Worm (Caenorhabditis elegans) whole organism, L1 larva: ENCODE results near the gene Y59H11AM.1.

Experiments used
- C16A3.4 ChIP-seq: fragments of 150-350 bp; optimal IDR thresholded peaks from 2 replicates; lab custom pipeline; 2014; ENCODE audit warnings: missing biosample characterization, missing genetic modification characterization
- C34B4.2 ChIP-seq: sonication (generic microtip); optimal IDR thresholded peaks from 2 replicates; lab custom pipeline; 2017; ENCODE audit warnings: mild to moderate bottlenecking, missing genetic modification characterization, missing compliant biosample characterization
- F16B12.6 ChIP-seq: fragments of 150-350 bp; optimal IDR thresholded peaks from 2 replicates; lab custom pipeline; 2014; ENCODE audit warnings: missing biosample characterization, missing genetic modification characterization
- Y116A8C.19 ChIP-seq: sonication (generic microtip); optimal IDR thresholded peaks from 2 replicates; lab custom pipeline; 2016; ENCODE audit warnings: missing compliant biosample characterization, missing genetic modification characterization, borderline replicate concordance
- aha-1 ChIP-seq: fragments of 150-350 bp; optimal IDR thresholded peaks from 2 replicates; lab custom pipeline; 2014; ENCODE audit warnings: missing biosample characterization, missing genetic modification characterization
- alr-1 ChIP-seq: fragments of 200-800 bp; sonication (Bioruptor generic); optimal IDR thresholded peaks from 2 replicates; lab custom pipeline; 2018; ENCODE audit warnings: borderline replicate concordance, mild to moderate bottlenecking, missing genetic modification characterization, missing compliant biosample characterization
- ama-1 ChIP-seq: fragments of 150-350 bp; optimal IDR thresholded peaks from 2 replicates; lab custom pipeline; 2014
- ceh-8 ChIP-seq: fragments of 200-800 bp; sonication (Bioruptor generic); optimal IDR thresholded peaks from 2 replicates; lab custom pipeline; 2018; ENCODE audit warnings: mild to moderate bottlenecking, missing genetic modification characterization, moderate library complexity, missing compliant biosample characterization
- ceh-88 ChIP-seq: fragments of 200-800 bp; sonication (Bioruptor generic); IDR thresholded peaks from 2 replicates; pipeline ENCODE4 v1.3.6; 2022; ENCODE audit warnings: missing genetic modification characterization, missing compliant biosample characterization
- ceh-90 ChIP-seq: sonication (generic microtip); optimal IDR thresholded peaks from 2 replicates; lab custom pipeline; 2016; ENCODE audit warnings: missing genetic modification characterization, missing compliant biosample characterization
- dpl-1 ChIP-seq, 3 experiments: fragments of 150-350 bp in 2 of 3; sonication (generic microtip) in 1 of 3; optimal IDR thresholded peaks; 2 replicates each; lab custom pipeline; 2014 to 2017; ENCODE audit warnings: missing biosample characterization in 3 of 3, missing genetic modification characterization in 3 of 3, missing genetic modification reagents in 3 of 3
- efl-1 ChIP-seq, 4 experiments: fragments of 150-350 bp; optimal IDR thresholded peaks in 3 of 4; peaks in 1 of 4; 1 replicate in 1 of 4; 2 replicates in 3 of 4; lab custom pipeline; 2014; ENCODE audit warnings: missing biosample characterization in 2 of 4, missing genetic modification characterization in 2 of 4, missing genetic modification reagents in 2 of 4
- efl-3 ChIP-seq: fragments of 200-800 bp; sonication (Bioruptor generic); optimal IDR thresholded peaks from 2 replicates; lab custom pipeline; 2018; ENCODE audit warnings: mild to moderate bottlenecking, missing genetic modification characterization, missing compliant biosample characterization
- elt-2 ChIP-seq: sonication (generic microtip); optimal IDR thresholded peaks from 2 replicates; lab custom pipeline; 2016; ENCODE audit warnings: missing genetic modification characterization, mild to moderate bottlenecking, inconsistent platforms, missing compliant biosample characterization, missing genetic modification reagents
- elt-3 ChIP-seq, 6 experiments: fragments of 150-350 bp in 1 of 6; sonication (generic microtip); optimal IDR thresholded peaks; 2 replicates each; lab custom pipeline; 2017 to 2018; ENCODE audit warnings: missing biosample characterization in 6 of 6, missing genetic modification characterization in 6 of 6, inconsistent platforms in 1 of 6
- fkh-8 ChIP-seq: sonication (generic microtip); optimal IDR thresholded peaks from 2 replicates; lab custom pipeline; 2016; ENCODE audit warnings: mild to moderate bottlenecking, missing genetic modification characterization, missing compliant biosample characterization
- fos-1 ChIP-seq: fragments of 150-350 bp; optimal IDR thresholded peaks from 2 replicates; lab custom pipeline; 2014; ENCODE audit warnings: missing biosample characterization, missing genetic modification characterization
- grh-1 ChIP-seq: fragments of 200-800 bp; sonication (Bioruptor generic); IDR thresholded peaks from 2 replicates; pipeline ENCODE4 v1.3.6; 2022; ENCODE audit warnings: missing genetic modification reagents, missing genetic modification characterization, missing compliant biosample characterization
- hlh-17 ChIP-seq: fragments of 200-800 bp; sonication (Bioruptor generic); optimal IDR thresholded peaks from 2 replicates; lab custom pipeline; 2018; ENCODE audit warnings: missing genetic modification characterization, mild to moderate bottlenecking, missing compliant biosample characterization, moderate library complexity, borderline replicate concordance
- irx-1 ChIP-seq: sonication (generic microtip); optimal IDR thresholded peaks from 2 replicates; lab custom pipeline; 2016; ENCODE audit warnings: missing genetic modification characterization, missing compliant biosample characterization
- jun-1 ChIP-seq: fragments of 150-350 bp; optimal IDR thresholded peaks from 2 replicates; lab custom pipeline; 2014; ENCODE audit warnings: missing biosample characterization, missing genetic modification reagents, missing genetic modification characterization
- lin-14 ChIP-seq: fragments of 200-800 bp; sonication (Bioruptor generic); optimal IDR thresholded peaks from 2 replicates; lab custom pipeline; 2018; ENCODE audit warnings: mild to moderate bottlenecking, missing genetic modification characterization, moderate library complexity, missing compliant biosample characterization
- lin-35 ChIP-seq, 2 experiments: fragments of 150-350 bp; optimal IDR thresholded peaks; 2 replicates each; lab custom pipeline; 2014; ENCODE audit warnings: missing biosample characterization in 2 of 2, missing genetic modification characterization in 2 of 2, missing genetic modification reagents in 2 of 2
- lin-39 ChIP-seq: fragments of 150-350 bp; optimal IDR thresholded peaks from 2 replicates; lab custom pipeline; 2014; ENCODE audit warnings: missing biosample characterization, missing genetic modification reagents, missing genetic modification characterization
- lir-3 ChIP-seq: sonication (generic microtip); optimal IDR thresholded peaks from 2 replicates; lab custom pipeline; 2016; ENCODE audit warnings: mild to moderate bottlenecking, missing genetic modification characterization, moderate library complexity, missing compliant biosample characterization; ENCODE audit not compliant: poor library complexity
- lsy-2 ChIP-seq, 2 experiments: fragments of 150-350 bp; optimal IDR thresholded peaks; 2 replicates each; lab custom pipeline; 2014; ENCODE audit warnings: missing biosample characterization in 2 of 2, missing genetic modification characterization in 2 of 2
- mdl-1 ChIP-seq, 2 experiments: fragments of 150-350 bp; optimal IDR thresholded peaks; 2 replicates each; lab custom pipeline; 2014 to 2017; ENCODE audit warnings: missing biosample characterization in 2 of 2, missing genetic modification characterization in 2 of 2, inconsistent platforms in 1 of 2
- mep-1 ChIP-seq: fragments of 150-350 bp; optimal IDR thresholded peaks from 2 replicates; lab custom pipeline; 2014; ENCODE audit warnings: missing biosample characterization, missing genetic modification characterization
- nhr-11 ChIP-seq: fragments of 150-350 bp; optimal IDR thresholded peaks from 2 replicates; lab custom pipeline; 2014; ENCODE audit warnings: missing biosample characterization, missing genetic modification characterization
- nhr-19 ChIP-seq: fragments of 200-800 bp; sonication (Bioruptor generic); conservative IDR thresholded peaks from 2 replicates; pipeline ENCODE4 v1.3.6; 2022; ENCODE audit warnings: missing genetic modification characterization, missing compliant biosample characterization
- nhr-20 ChIP-seq: sonication (generic microtip); optimal IDR thresholded peaks from 2 replicates; lab custom pipeline; 2016; ENCODE audit warnings: mild to moderate bottlenecking, missing genetic modification characterization, missing compliant biosample characterization
- nhr-77 ChIP-seq: fragments of 150-350 bp; optimal IDR thresholded peaks from 2 replicates; lab custom pipeline; 2014; ENCODE audit warnings: missing biosample characterization, missing genetic modification characterization
- nhr-84 ChIP-seq: sonication (generic microtip); optimal IDR thresholded peaks from 2 replicates; lab custom pipeline; 2017; ENCODE audit warnings: missing biosample characterization, missing genetic modification characterization
- nhr-85 ChIP-seq: sonication (generic microtip); peaks from one replicate; lab custom pipeline; 2016; ENCODE audit warnings: missing genetic modification characterization, inconsistent platforms, missing compliant biosample characterization
- nhr-90 ChIP-seq: sonication (generic microtip); optimal IDR thresholded peaks from 2 replicates; lab custom pipeline; 2016; ENCODE audit warnings: mild to moderate bottlenecking, missing genetic modification characterization, missing compliant biosample characterization; ENCODE audit not compliant: poor library complexity
- pag-3 ChIP-seq: sonication (generic microtip); optimal IDR thresholded peaks from 2 replicates; lab custom pipeline; 2017; ENCODE audit warnings: missing genetic modification characterization, mild to moderate bottlenecking, missing compliant biosample characterization, antibody characterized with exemption, borderline replicate concordance; ENCODE audit not compliant: insufficient read depth
- rnt-1 ChIP-seq: sonication (generic microtip); optimal IDR thresholded peaks from 2 replicates; lab custom pipeline; 2016; ENCODE audit warnings: mild to moderate bottlenecking, missing genetic modification characterization, moderate library complexity, missing compliant biosample characterization
- skn-1 ChIP-seq: fragments of 150-350 bp; optimal IDR thresholded peaks from 2 replicates; lab custom pipeline; 2014; ENCODE audit warnings: missing biosample characterization, missing genetic modification characterization
- snu-23 ChIP-seq: sonication (generic microtip); optimal IDR thresholded peaks from 2 replicates; lab custom pipeline; 2016; ENCODE audit warnings: missing genetic modification characterization, missing compliant biosample characterization
- sup-37 ChIP-seq: fragments of 200-800 bp; sonication (Bioruptor generic); optimal IDR thresholded peaks from 2 replicates; lab custom pipeline; 2018; ENCODE audit warnings: mild to moderate bottlenecking, missing genetic modification characterization, missing compliant biosample characterization
- swsn-7 ChIP-seq: sonication (generic microtip); optimal IDR thresholded peaks from 2 replicates; lab custom pipeline; 2016; ENCODE audit warnings: missing genetic modification characterization, missing compliant biosample characterization
- tbx-2 ChIP-seq: sonication (generic microtip); optimal IDR thresholded peaks from 2 replicates; lab custom pipeline; 2016; ENCODE audit warnings: missing genetic modification characterization, missing compliant biosample characterization
- unc-130 ChIP-seq: fragments of 150-350 bp; optimal IDR thresholded peaks from 2 replicates; lab custom pipeline; 2017; ENCODE audit warnings: missing biosample characterization, missing genetic modification characterization, inconsistent platforms
- unc-62 ChIP-seq: fragments of 150-350 bp; optimal IDR thresholded peaks from 2 replicates; lab custom pipeline; 2014; ENCODE audit warnings: missing biosample characterization, missing genetic modification reagents, missing genetic modification characterization
- xbp-1 ChIP-seq: sonication (generic microtip); optimal IDR thresholded peaks from 2 replicates; lab custom pipeline; 2016; ENCODE audit warnings: missing genetic modification characterization, missing compliant biosample characterization
- zag-1 ChIP-seq: fragments of 150-350 bp; optimal IDR thresholded peaks from 2 replicates; lab custom pipeline; 2014; ENCODE audit warnings: missing biosample characterization, missing genetic modification characterization
- zip-4 ChIP-seq: fragments of 200-800 bp; sonication (Bioruptor generic); optimal IDR thresholded peaks from 2 replicates; lab custom pipeline; 2018; ENCODE audit warnings: mild to moderate bottlenecking, missing genetic modification characterization, moderate library complexity, missing compliant biosample characterization
- ztf-11 ChIP-seq, 2 experiments: sonication (generic microtip); optimal IDR thresholded peaks; 2 replicates each; lab custom pipeline; 2016 to 2017; ENCODE audit warnings: missing genetic modification characterization in 2 of 2, missing biosample characterization in 1 of 2, missing compliant biosample characterization in 1 of 2
- ztf-4 ChIP-seq: fragments of 150-350 bp; optimal IDR thresholded peaks from 2 replicates; lab custom pipeline; 2014; ENCODE audit warnings: missing biosample characterization, missing genetic modification characterization

The Y59H11AM.1 gene

ce11 chrIV:8534189-8534588, 37.0 kb upstream of the Y59H11AM.1 start:
- TF ChIP-seq nhr-85 (tag; lab: Kevin White, UChicago) (peak; percentile 23), sup-37 (GFP tag; lab: Kevin White, UChicago) (no peak), zag-1 (tag; lab: Kevin White, UChicago) (no peak), ceh-8 (no peak), ceh-90 (tag; lab: Kevin White, UChicago) (no peak)

ce11 chrIV:8534997-8535414, 36.2 kb upstream of the Y59H11AM.1 start:
- TF ChIP-seq elt-3 (tag; optimal IDR thresholded peaks at IDR 0.05; lab: Kevin White, UChicago) (peak in 4 of 6 experiments; percentile 21 to 86 (median 62)), efl-1 (optimal IDR thresholded peaks at IDR 0.05; lab: Kevin White, UChicago) (peak in 1 of 2 experiments; percentile 9), efl-1 (GFP tag; optimal IDR thresholded peaks at IDR 0.05 in 1 of 2; lab: Kevin White, UChicago) (no peak), lin-14 (GFP tag; lab: Kevin White, UChicago) (peak; percentile 77), C34B4.2 (tag; lab: Kevin White, UChicago) (no peak), nhr-90 (tag; lab: Kevin White, UChicago) (peak; percentile 59), lir-3 (tag; lab: Kevin White, UChicago) (peak; percentile 5), nhr-19 (GFP tag; lab: Robert Waterston, UW) (peak; percentile 67), ztf-11 (tag; optimal IDR thresholded peaks at IDR 0.05; lab: Kevin White, UChicago) (no peak), pag-3 (tag; lab: Kevin White, UChicago) (no peak), lin-39 (tag; lab: Kevin White, UChicago) (no peak), tbx-2 (tag; lab: Kevin White, UChicago) (peak; percentile 66), snu-23 (GFP tag; lab: Kevin White, UChicago) (peak; percentile 71), efl-3 (GFP tag; lab: Kevin White, UChicago) (no peak), rnt-1 (peak; percentile 43), fos-1 (no peak), jun-1 (tag; lab: Kevin White, UChicago) (no peak), unc-62 (GFP tag; lab: Kevin White, UChicago) (no peak), elt-2 (tag; lab: Kevin White, UChicago) (peak; percentile 61), zag-1 (tag; lab: Kevin White, UChicago) (no peak), ama-1 (lab: Kevin White, UChicago) (peak; percentile 18), F16B12.6 (tag; lab: Kevin White, UChicago) (no peak), lsy-2 (tag; optimal IDR thresholded peaks at IDR 0.05; lab: Kevin White, UChicago) (peak; percentile 56 to 57), grh-1 (GFP tag; lab: Robert Waterston, UW) (0 out of 2 replicates have a peak, but pooled peaks have one; percentile 14), nhr-20 (tag; lab: Kevin White, UChicago) (peak; percentile 92), zip-4 (GFP tag; lab: Kevin White, UChicago) (no peak), ceh-8 (no peak), dpl-1 (GFP tag; optimal IDR thresholded peaks at IDR 0.05; lab: Kevin White, UChicago) (peak in 1 of 3 experiments; percentile 8), nhr-84 (tag; lab: Kevin White, UChicago) (no peak), mdl-1 (tag; optimal IDR thresholded peaks at IDR 0.05; lab: Kevin White, UChicago) (peak; percentile 36 to 93), aha-1 (tag; lab: Kevin White, UChicago) (no peak), nhr-85 (tag; lab: Kevin White, UChicago) (peak; percentile 94), nhr-77 (tag; lab: Kevin White, UChicago) (no peak), irx-1 (peak; percentile 5), lin-35 (GFP tag; optimal IDR thresholded peaks at IDR 0.05; lab: Kevin White, UChicago) (peak in 1 of 2 experiments; percentile 74), C16A3.4 (tag; lab: Kevin White, UChicago) (peak; percentile 31), unc-130 (tag; lab: Kevin White, UChicago) (peak; percentile 43), ztf-4 (tag; lab: Kevin White, UChicago) (no peak), mep-1 (peak; percentile 30), Y116A8C.19 (tag; lab: Kevin White, UChicago) (no peak), nhr-11 (no peak), hlh-17 (GFP tag; lab: Kevin White, UChicago) (no peak), fkh-8 (tag; lab: Kevin White, UChicago) (no peak), xbp-1 (tag; lab: Kevin White, UChicago) (peak; percentile 8), ceh-88 (GFP tag; lab: Robert Waterston, UW) (0 out of 2 replicates have a peak, but pooled peaks have one; percentile 23), alr-1 (tag; lab: Kevin White, UChicago) (no peak), swsn-7 (tag; lab: Kevin White, UChicago) (peak; percentile 10), skn-1 (tag; lab: Kevin White, UChicago) (no peak)
